Worm (Caenorhabditis elegans): ENCODE measurements around the gene M18.3.

M18.3 gene

DNA sequence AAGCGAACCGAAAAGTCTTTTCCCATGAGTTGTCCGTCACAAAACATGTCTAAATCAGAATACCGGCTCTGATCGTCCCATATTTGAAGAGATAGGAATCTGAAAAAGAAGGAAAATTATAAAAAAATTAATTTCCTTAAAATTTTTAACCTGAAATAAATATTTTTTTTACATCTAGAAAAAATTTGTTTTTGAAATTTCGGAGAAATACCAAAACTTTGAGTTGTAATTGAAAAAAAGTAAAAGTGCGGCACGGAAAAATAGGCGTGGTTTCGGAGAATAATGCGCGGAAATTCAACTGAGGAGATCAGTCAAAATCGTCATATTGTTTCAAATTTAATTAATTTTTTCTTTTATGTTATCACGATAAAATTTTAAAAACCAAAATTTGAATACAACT, 16.1 kb upstream of the M18.3 start, which contains the start of gene F11A10.6:
Gene F11A10.6, minus strand, starts transcription at position 101 of the 400 bp plus-strand sequence.
- TF ChIP-seq fkh-6 (tag; optimal IDR thresholded peaks at IDR 0.05) (no peak), ceh-45 (GFP tag; IDR thresholded peaks at IDR 0.05) (no peak), dve-1 (tag; optimal IDR thresholded peaks at IDR 0.05) (no peak), ceh-14 (tag; optimal IDR thresholded peaks at IDR 0.05) (no peak), rnt-1 (tag; optimal IDR thresholded peaks at IDR 0.05) (no peak), syd-9 (tag; optimal IDR thresholded peaks at IDR 0.05) (no peak)

DNA sequence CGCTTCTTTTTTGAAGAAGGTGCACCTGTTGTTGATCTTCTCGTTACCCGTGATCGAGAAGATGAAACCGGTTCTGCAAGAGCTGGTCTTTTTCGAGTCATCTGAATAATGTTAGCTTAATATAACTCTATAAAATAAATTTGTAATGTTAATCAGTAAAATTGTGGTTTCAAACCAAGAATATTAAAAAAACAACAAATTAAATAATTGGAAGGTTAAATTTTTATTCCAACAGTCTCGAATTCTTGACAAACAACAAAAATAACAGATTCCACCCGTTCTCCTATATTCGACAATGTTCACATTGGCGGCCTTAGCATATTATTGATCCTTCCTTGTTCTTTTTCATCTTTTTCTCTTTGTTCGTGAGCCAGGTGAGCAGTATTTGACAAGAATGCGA, 13.5 kb upstream of the M18.3 start, which contains the start of gene mig-32:
Gene mig-32, minus strand, starts transcription at position 101 of the 400 bp plus-strand sequence.
- no peak for TF ChIP-seq F13H6.1 (tag; optimal IDR thresholded peaks at IDR 0.05)
- no peak for TF ChIP-seq ceh-22 (tag; optimal IDR thresholded peaks at IDR 0.05)
- no peak for TF ChIP-seq ceh-18 (tag; optimal IDR thresholded peaks at IDR 0.05)
- no peak for TF ChIP-seq dmd-4 (tag; optimal IDR thresholded peaks at IDR 0.05; ENCODE audit: borderline replicate concordance)
- no peak for TF ChIP-seq pqm-1 (tag; optimal IDR thresholded peaks at IDR 0.05)
- no peak for TF ChIP-seq pag-3 (tag; optimal IDR thresholded peaks at IDR 0.05; ENCODE audit: borderline replicate concordance)
- TF ChIP-seq unc-42 (tag; optimal IDR thresholded peaks at IDR 0.05) = no peak
- no peak for TF ChIP-seq nhr-11 (tag; optimal IDR thresholded peaks at IDR 0.05)
- no peak for TF ChIP-seq nfya-1 (tag; optimal IDR thresholded peaks at IDR 0.05)
- TF ChIP-seq ceh-31 (tag; optimal IDR thresholded peaks at IDR 0.05) = no peak
- no peak for TF ChIP-seq hlh-30 (tag; optimal IDR thresholded peaks at IDR 0.05; ENCODE audit: insufficient read depth)
- TF ChIP-seq madf-2 (tag; optimal IDR thresholded peaks at IDR 0.05) = no peak
- TF ChIP-seq elt-4 (tag; optimal IDR thresholded peaks at IDR 0.05) = no peak
- TF ChIP-seq unc-55 (GFP tag; optimal IDR thresholded peaks at IDR 0.05) = no peak
- TF ChIP-seq odd-2 (tag; optimal IDR thresholded peaks at IDR 0.05) = no peak

DNA sequence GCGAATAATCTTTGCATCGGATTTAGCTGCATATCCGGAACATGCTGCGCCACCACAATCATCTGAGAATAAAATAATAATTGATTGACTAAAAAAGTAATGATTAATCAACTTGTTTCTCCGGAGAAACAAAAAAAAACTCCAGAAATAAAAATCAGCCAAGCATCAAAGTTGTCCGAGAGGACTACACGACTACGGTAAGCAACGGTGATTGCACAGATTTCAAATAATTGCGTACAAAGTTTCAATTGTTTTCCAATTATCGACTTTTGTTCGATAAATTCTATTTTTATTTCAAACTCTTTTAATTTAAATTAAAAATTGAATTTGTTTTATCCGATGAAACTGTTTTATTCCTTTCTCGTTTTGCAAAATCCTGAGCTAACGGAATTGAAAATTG, 12.3 kb upstream of the M18.3 start, which contains the start of gene cpsf-4:
Gene cpsf-4, minus strand, starts transcription at position 62 of the 400 bp plus-strand sequence.
- TF ChIP-seq C38D4.7 (GFP tag; optimal IDR thresholded peaks at IDR 0.05) (no peak), ceh-30 (tag; optimal IDR thresholded peaks at IDR 0.05) (no peak), ahr-1 (tag; optimal IDR thresholded peaks at IDR 0.05) (no peak), hlh-8 (tag; optimal IDR thresholded peaks at IDR 0.05) (no peak), ceh-31 (tag; optimal IDR thresholded peaks at IDR 0.05) (no peak), fax-1 (tag; optimal IDR thresholded peaks at IDR 0.05) (no peak)

DNA sequence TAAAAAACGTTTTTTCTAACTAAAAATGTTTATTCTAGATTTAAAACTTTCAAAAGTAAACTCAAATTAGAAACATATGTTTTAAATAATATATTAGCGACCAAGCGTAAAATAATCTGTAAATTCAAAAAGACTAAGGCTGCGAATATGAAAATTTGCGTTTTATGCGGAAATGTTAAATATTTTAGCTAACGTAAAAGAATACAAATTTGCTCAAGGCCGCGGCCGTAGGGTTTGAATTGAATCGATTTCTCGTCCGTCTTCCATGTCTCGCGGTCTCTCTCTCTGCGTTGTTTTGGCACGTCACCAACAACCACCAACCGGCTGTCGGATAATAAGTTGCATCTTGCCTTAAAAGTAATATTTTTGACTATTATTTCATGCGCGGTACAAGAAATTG, 11.8 kb upstream of the M18.3 start, which contains the start of gene F11A10.5:
Gene F11A10.5, plus strand, starts transcription at position 301 of the 400 bp plus-strand sequence.
- TF ChIP-seq ceh-31 (tag; optimal IDR thresholded peaks at IDR 0.05) (peak; percentile 10), lin-11 (tag; optimal IDR thresholded peaks at IDR 0.05) (no peak), ceh-48 (tag; optimal IDR thresholded peaks at IDR 0.05) (peak; percentile 47), zip-5 (tag; optimal IDR thresholded peaks at IDR 0.05) (peak; percentile 16), hlh-13 (GFP tag; optimal IDR thresholded peaks at IDR 0.05) (no peak), unc-42 (tag; optimal IDR thresholded peaks at IDR 0.05) (no peak), che-1 (tag; optimal IDR thresholded peaks at IDR 0.05) (no peak)

DNA sequence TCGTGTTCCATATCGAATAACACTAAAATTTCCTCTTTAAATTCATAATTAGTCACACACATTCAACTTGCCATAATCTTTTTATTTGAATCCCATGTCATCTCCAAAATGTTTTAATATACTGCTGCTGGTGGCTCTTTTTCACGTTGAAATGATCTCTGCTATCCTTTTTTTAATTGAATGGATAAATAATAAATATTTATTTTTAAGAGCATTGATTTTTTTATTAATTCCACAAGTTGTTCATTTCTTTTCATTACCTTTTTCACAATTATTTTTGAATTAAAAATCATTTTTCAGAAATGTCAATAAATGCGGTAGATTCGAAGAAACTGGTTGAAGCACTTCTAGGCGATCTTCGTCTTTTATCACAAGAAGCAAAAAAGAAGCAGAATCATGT, 9.2 kb upstream of the M18.3 start, which contains the start of gene mon-2:
Gene mon-2, plus strand, starts transcription at position 301 of the 400 bp plus-strand sequence.
- TF ChIP-seq sox-4 (tag; optimal IDR thresholded peaks at IDR 0.05) = no peak
- no peak for TF ChIP-seq pqm-1 (tag; optimal IDR thresholded peaks at IDR 0.05)
- no peak for TF ChIP-seq fkh-10 (GFP tag; optimal IDR thresholded peaks at IDR 0.05)
- TF ChIP-seq rnt-1 (tag; optimal IDR thresholded peaks at IDR 0.05) = no peak
